Worm (Caenorhabditis elegans) whole organism, young adult: ENCODE data around the gene dmsr-6.

Experiments
- B0019.2 ChIP-seq: fragments of 200-800 bp; sonication (Bioruptor generic); conservative IDR thresholded peaks from 2 replicates; pipeline ENCODE4 v1.3.6; 2022; ENCODE audit warnings: missing genetic modification reagents, missing genetic modification characterization, missing compliant biosample characterization
- B0261.1 ChIP-seq: sonication (generic microtip); optimal IDR thresholded peaks from 2 replicates; lab custom pipeline; 2016; ENCODE audit warnings: mild to moderate bottlenecking, missing genetic modification characterization, moderate library complexity, missing compliant biosample characterization
- D2030.7 ChIP-seq: fragments of 200-800 bp; sonication (Bioruptor generic); IDR thresholded peaks from 2 replicates; pipeline ENCODE4 v1.3.6; 2022; ENCODE audit warnings: missing genetic modification reagents, missing genetic modification characterization, missing compliant biosample characterization
- F10E7.11 ChIP-seq: sonication (generic microtip); optimal IDR thresholded peaks from 2 replicates; lab custom pipeline; 2017; ENCODE audit warnings: mild to moderate bottlenecking, missing genetic modification characterization, moderate library complexity, missing compliant biosample characterization
- F22D6.2 ChIP-seq: sonication (generic microtip); optimal IDR thresholded peaks from 2 replicates; lab custom pipeline; 2016; ENCODE audit warnings: mild to moderate bottlenecking, missing genetic modification characterization, missing compliant biosample characterization
- F23B12.7 ChIP-seq: sonication (generic microtip); optimal IDR thresholded peaks from 2 replicates; lab custom pipeline; 2017; ENCODE audit warnings: missing genetic modification characterization, mild to moderate bottlenecking, missing compliant biosample characterization, antibody characterized with exemption, moderate library complexity; ENCODE audit not compliant: insufficient read depth
- F39B2.1 ChIP-seq: fragments of 200-800 bp; sonication (Bioruptor generic); IDR thresholded peaks from 2 replicates; pipeline ENCODE4 v1.3.6; 2022; ENCODE audit warnings: missing genetic modification reagents, missing genetic modification characterization, missing compliant biosample characterization
- F49E8.2 ChIP-seq: sonication (generic microtip); optimal IDR thresholded peaks from 3 replicates; lab custom pipeline; 2017; ENCODE audit warnings: missing genetic modification characterization, mild to moderate bottlenecking, missing compliant biosample characterization, antibody characterized with exemption, moderate library complexity; ENCODE audit not compliant: insufficient read depth
- Y79H2A.3 ChIP-seq: fragments of 200-800 bp; sonication (Bioruptor generic); conservative IDR thresholded peaks from 2 replicates; pipeline ENCODE4 v1.3.6; 2022; ENCODE audit warnings: missing genetic modification reagents, missing genetic modification characterization, missing compliant biosample characterization
- Y95B8A.8 ChIP-seq: fragments of 200-800 bp; sonication (Bioruptor generic); IDR thresholded peaks from 2 replicates; pipeline ENCODE4 v1.3.6; 2022; ENCODE audit warnings: missing genetic modification reagents, missing genetic modification characterization, missing compliant biosample characterization
- akir-1 ChIP-seq: fragments of 200-800 bp; sonication (Bioruptor generic); optimal IDR thresholded peaks from 2 replicates; lab custom pipeline; 2018; ENCODE audit warnings: mild to moderate bottlenecking, missing genetic modification characterization, moderate library complexity, missing compliant biosample characterization
- bed-1 ChIP-seq: fragments of 200-800 bp; sonication (Bioruptor generic); IDR thresholded peaks from 2 replicates; pipeline ENCODE4 v1.3.6; 2022; ENCODE audit warnings: missing genetic modification reagents, missing genetic modification characterization, missing compliant biosample characterization
- ccch-3 ChIP-seq: fragments of 200-800 bp; sonication (Bioruptor generic); optimal IDR thresholded peaks from 2 replicates; lab custom pipeline; 2018; ENCODE audit warnings: mild to moderate bottlenecking, missing genetic modification characterization, missing compliant biosample characterization
- cebp-1 ChIP-seq, 2 experiments: fragments of 200-800 bp in 1 of 2; sonication (Bioruptor generic) in 1 of 2; sonication (generic microtip) in 1 of 2; IDR thresholded peaks in 1 of 2; optimal IDR thresholded peaks in 1 of 2; 2 replicates each; pipeline versions ENCODE4 v1.3.6 to Lab custom; 2017 to 2022; ENCODE audit warnings: missing compliant biosample characterization in 2 of 2, missing genetic modification characterization in 2 of 2, mild to moderate bottlenecking in 1 of 2, missing genetic modification reagents in 1 of 2, moderate library complexity in 1 of 2
- cebp-2 ChIP-seq: fragments of 200-800 bp; sonication (Bioruptor generic); IDR thresholded peaks from 2 replicates; pipeline ENCODE4 v1.3.6; 2022; ENCODE audit warnings: missing genetic modification characterization, missing compliant biosample characterization
- ceh-91 ChIP-seq: fragments of 200-800 bp; sonication (Bioruptor generic); IDR thresholded peaks from 2 replicates; pipeline ENCODE4 v1.3.6; 2022; ENCODE audit warnings: missing genetic modification reagents, missing genetic modification characterization, missing compliant biosample characterization
- dox-1 ChIP-seq: fragments of 200-800 bp; sonication (Bioruptor generic); IDR thresholded peaks from 2 replicates; pipeline ENCODE4 v1.3.6; 2022; ENCODE audit warnings: missing genetic modification reagents, missing genetic modification characterization, missing compliant biosample characterization
- egl-18 ChIP-seq: fragments of 200-800 bp; sonication (Bioruptor generic); IDR thresholded peaks from 2 replicates; pipeline ENCODE4 v1.3.6; 2022; ENCODE audit warnings: missing genetic modification reagents, missing genetic modification characterization, missing compliant biosample characterization
- egrh-3 ChIP-seq: fragments of 200-800 bp; sonication (Bioruptor generic); IDR thresholded peaks from 2 replicates; pipeline ENCODE4 v1.3.6; 2022; ENCODE audit warnings: missing genetic modification reagents, missing genetic modification characterization, missing compliant biosample characterization
- ekl-4 ChIP-seq: fragments of 200-800 bp; sonication (Bioruptor generic); IDR thresholded peaks from 2 replicates; pipeline ENCODE4 v1.3.6; 2022; ENCODE audit warnings: missing genetic modification reagents, missing genetic modification characterization, missing compliant biosample characterization
- him-1 ChIP-seq: sonication (generic microtip); optimal IDR thresholded peaks from 2 replicates; lab custom pipeline; 2016; ENCODE audit warnings: missing genotype, missing genetic modification reagents, missing genetic modification characterization, missing compliant biosample characterization
- hmg-1.2 ChIP-seq: fragments of 200-800 bp; sonication (Bioruptor generic); IDR thresholded peaks from 2 replicates; pipeline ENCODE4 v1.3.6; 2022; ENCODE audit warnings: missing genetic modification reagents, missing genetic modification characterization, missing compliant biosample characterization
- hmg-20 ChIP-seq: fragments of 200-800 bp; sonication (Bioruptor generic); IDR thresholded peaks from 2 replicates; pipeline ENCODE4 v1.3.6; 2022; ENCODE audit warnings: missing genetic modification reagents, missing genetic modification characterization, missing compliant biosample characterization
- hsf-1 ChIP-seq: fragments of 200-800 bp; sonication (Bioruptor generic); IDR thresholded peaks from 2 replicates; pipeline ENCODE4 v1.3.6; 2022; ENCODE audit warnings: missing genetic modification reagents, missing genetic modification characterization, missing compliant biosample characterization
- lin-26 ChIP-seq: fragments of 200-800 bp; sonication (Bioruptor generic); IDR thresholded peaks from 2 replicates; pipeline ENCODE4 v1.3.6; 2022; ENCODE audit warnings: missing genetic modification reagents, missing genetic modification characterization, missing compliant biosample characterization
- lin-40 ChIP-seq: sonication (generic microtip); optimal IDR thresholded peaks from 2 replicates; lab custom pipeline; 2016; ENCODE audit warnings: missing genetic modification characterization, mild to moderate bottlenecking, missing compliant biosample characterization, missing genotype, missing genetic modification reagents
- lin-54 ChIP-seq: fragments of 200-800 bp; sonication (Bioruptor generic); optimal IDR thresholded peaks from 2 replicates; lab custom pipeline; 2018; ENCODE audit warnings: mild to moderate bottlenecking, missing genetic modification characterization, missing compliant biosample characterization
- madf-3 ChIP-seq: fragments of 200-800 bp; sonication (Bioruptor generic); IDR thresholded peaks from 2 replicates; pipeline ENCODE4 v1.3.6; 2022; ENCODE audit warnings: missing genetic modification reagents, missing genetic modification characterization, missing compliant biosample characterization
- mcd-1 ChIP-seq: fragments of 200-800 bp; sonication (Bioruptor generic); IDR thresholded peaks from 2 replicates; pipeline ENCODE4 v1.3.6; 2022; ENCODE audit warnings: missing genetic modification reagents, missing genetic modification characterization, missing compliant biosample characterization
- mel-28 ChIP-seq: sonication (generic microtip); optimal IDR thresholded peaks from 2 replicates; lab custom pipeline; 2016; ENCODE audit warnings: borderline replicate concordance, mild to moderate bottlenecking, missing genetic modification characterization, missing compliant biosample characterization
- mes-4 ChIP-seq: sonication (generic microtip); optimal IDR thresholded peaks from 2 replicates; lab custom pipeline; 2016; ENCODE audit warnings: missing genotype, missing genetic modification characterization, missing compliant biosample characterization
- mxl-1 ChIP-seq: sonication (generic microtip); optimal IDR thresholded peaks from 2 replicates; lab custom pipeline; 2016; ENCODE audit warnings: missing genetic modification characterization, missing compliant biosample characterization
- nfyb-1 ChIP-seq: fragments of 200-800 bp; sonication (Bioruptor generic); IDR thresholded peaks from 2 replicates; pipeline ENCODE4 v1.3.6; 2022; ENCODE audit warnings: missing genetic modification reagents, missing genetic modification characterization, missing compliant biosample characterization
- nhr-120 ChIP-seq: fragments of 200-800 bp; sonication (Bioruptor generic); IDR thresholded peaks from 2 replicates; pipeline ENCODE4 v1.3.6; 2022; ENCODE audit warnings: missing genetic modification characterization, missing compliant biosample characterization
- nhr-179 ChIP-seq: sonication (generic microtip); optimal IDR thresholded peaks from 2 replicates; lab custom pipeline; 2016; ENCODE audit warnings: mild to moderate bottlenecking, missing genetic modification characterization, missing compliant biosample characterization
- pbrm-1 ChIP-seq: fragments of 200-800 bp; sonication (Bioruptor generic); IDR thresholded peaks from 2 replicates; pipeline ENCODE4 v1.3.6; 2022; ENCODE audit warnings: missing genetic modification reagents, missing genetic modification characterization, missing compliant biosample characterization
- rcor-1 ChIP-seq: fragments of 200-800 bp; sonication (Bioruptor generic); IDR thresholded peaks from 2 replicates; pipeline ENCODE4 v1.3.6; 2022; ENCODE audit warnings: missing genetic modification reagents, missing genetic modification characterization, missing compliant biosample characterization
- rpc-1 ChIP-seq, 2 experiments: fragments of 150-350 bp in 1 of 2; sonication (generic microtip) in 1 of 2; optimal IDR thresholded peaks; 2 replicates each; lab custom pipeline; 2014 to 2018; ENCODE audit warnings: missing biosample characterization in 1 of 2, missing genetic modification characterization in 1 of 2, missing genetic modification reagents in 1 of 2, missing genotype in 1 of 2
- sea-2 ChIP-seq: fragments of 200-800 bp; sonication (Bioruptor generic); IDR thresholded peaks from 2 replicates; pipeline ENCODE4 v1.3.6; 2022; ENCODE audit warnings: missing genetic modification characterization, missing compliant biosample characterization
- snpc-1.1 ChIP-seq: sonication (generic microtip); optimal IDR thresholded peaks from 2 replicates; lab custom pipeline; 2017; ENCODE audit warnings: missing genetic modification characterization, mild to moderate bottlenecking, missing compliant biosample characterization, antibody characterized with exemption, moderate library complexity, missing genotype, missing genetic modification reagents; ENCODE audit not compliant: insufficient read depth
- snpc-4 ChIP-seq, 5 experiments: fragments of 150-350 bp in 1 of 5; sonication (generic microtip) in 4 of 5; optimal IDR thresholded peaks; 2 replicates each; lab custom pipeline; 2014 to 2018; ENCODE audit warnings: missing genetic modification characterization in 5 of 5, missing biosample characterization in 3 of 5, antibody characterized with exemption in 2 of 5, mild to moderate bottlenecking in 2 of 5, missing compliant biosample characterization in 2 of 5, missing genotype in 2 of 5, moderate library complexity in 2 of 5, missing genetic modification reagents in 1 of 5
- tbp1 ChIP-seq: fragments of 200-800 bp; sonication (Bioruptor generic); optimal IDR thresholded peaks from 2 replicates; lab custom pipeline; 2018; ENCODE audit warnings: mild to moderate bottlenecking, missing genetic modification characterization, missing compliant biosample characterization
- ztf-25 ChIP-seq: fragments of 200-800 bp; sonication (Bioruptor generic); IDR thresholded peaks from 2 replicates; pipeline ENCODE4 v1.3.6; 2022; ENCODE audit warnings: missing genetic modification reagents, missing genetic modification characterization, missing compliant biosample characterization

Gene dmsr-6

ce11 chrII:14470020-14470419, 14.6 kb downstream of the dmsr-6 start:
- TF ChIP-seq egrh-3 (GFP tag; lab: Robert Waterston, UW) (no peak), snpc-1.1 (tag; lab: Kevin White, UChicago) (no peak), cebp-2 (GFP tag; lab: Robert Waterston, UW) (no peak), him-1 (tag; lab: Kevin White, UChicago) (peak; percentile 64), lin-26 (GFP tag; lab: Robert Waterston, UW) (no peak)

DNA sequence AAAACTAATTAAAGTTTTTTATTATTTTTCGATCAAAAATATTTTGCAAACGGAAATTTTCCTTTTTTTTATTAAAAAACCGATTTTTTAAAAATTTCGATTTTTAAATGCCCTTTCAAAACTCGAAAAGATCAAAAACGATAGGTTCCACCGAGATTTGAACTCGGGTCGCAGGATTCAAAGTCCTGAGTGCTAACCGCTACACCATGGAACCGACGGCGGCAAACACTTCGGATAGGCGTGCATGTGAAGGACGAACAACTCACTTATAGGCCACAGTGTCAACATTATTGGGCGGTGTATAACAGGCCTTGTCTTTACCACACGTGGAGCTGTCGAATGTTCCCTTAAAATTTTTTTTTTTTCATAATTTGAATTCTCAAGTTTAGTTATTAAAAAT, 19.3 kb downstream of the dmsr-6 start:
- no peak for TF ChIP-seq ekl-4
- no peak for TF ChIP-seq ztf-25 (GFP tag; lab: Robert Waterston, UW)
- TF ChIP-seq snpc-1.1 (tag; lab: Kevin White, UChicago) = no peak
- TF ChIP-seq snpc-4 (GFP tag; optimal IDR thresholded peaks at IDR 0.05; lab: Kevin White, UChicago) = no peak
- peak in 1 of 4 experiments; percentile 27 for TF ChIP-seq snpc-4 (tag; optimal IDR thresholded peaks at IDR 0.05; lab: Kevin White, UChicago)
- no peak for TF ChIP-seq akir-1 (GFP tag; lab: Kevin White, UChicago)
- TF ChIP-seq him-1 (tag; lab: Kevin White, UChicago) = no peak
- TF ChIP-seq F22D6.2 (tag; lab: Kevin White, UChicago) = no peak
- TF ChIP-seq B0261.1 (tag; lab: Kevin White, UChicago) = peak; percentile 69
- TF ChIP-seq rpc-1 (optimal IDR thresholded peaks at IDR 0.05; lab: Kevin White, UChicago) = peak; percentile 50
- peak; percentile 70 for TF ChIP-seq rpc-1 (tag; optimal IDR thresholded peaks at IDR 0.05; lab: Kevin White, UChicago)
- no peak for TF ChIP-seq B0019.2 (GFP tag; lab: Robert Waterston, UW)
- no peak for TF ChIP-seq bed-1 (GFP tag; lab: Robert Waterston, UW)
- TF ChIP-seq nhr-179 (tag; lab: Kevin White, UChicago) = no peak
- no peak for TF ChIP-seq F10E7.11 (tag; lab: Kevin White, UChicago)
- TF ChIP-seq nfyb-1 (GFP tag; lab: Robert Waterston, UW) = no peak
- no peak for TF ChIP-seq cebp-2 (GFP tag; lab: Robert Waterston, UW)
- no peak for TF ChIP-seq madf-3
- no peak for TF ChIP-seq pbrm-1 (GFP tag; lab: Robert Waterston, UW)
- no peak for TF ChIP-seq F39B2.1 (GFP tag; lab: Robert Waterston, UW)
- TF ChIP-seq F23B12.7 = no peak
- TF ChIP-seq mes-4 = no peak
- no peak for TF ChIP-seq ccch-3
- TF ChIP-seq hsf-1 (GFP tag; lab: Robert Waterston, UW) = no peak
- peak; percentile 86 for TF ChIP-seq tbp1
- peak; percentile 18 for TF ChIP-seq lin-54
- TF ChIP-seq nhr-120 (GFP tag; lab: Robert Waterston, UW) = no peak
- TF ChIP-seq hmg-1.2 (GFP tag; lab: Robert Waterston, UW) = peak; percentile 39
- no peak for TF ChIP-seq egrh-3 (GFP tag; lab: Robert Waterston, UW)
- TF ChIP-seq sea-2 (GFP tag; lab: Robert Waterston, UW) = no peak
- TF ChIP-seq dox-1 (GFP tag; lab: Robert Waterston, UW) = no peak
- TF ChIP-seq mcd-1 (GFP tag; lab: Robert Waterston, UW) = peak; percentile 44
- no peak for TF ChIP-seq Y95B8A.8
- TF ChIP-seq Y79H2A.3 (GFP tag; lab: Robert Waterston, UW) = no peak
- no peak for TF ChIP-seq mxl-1 (tag; lab: Kevin White, UChicago)
- TF ChIP-seq rcor-1 = no peak
- no peak for TF ChIP-seq lin-26 (GFP tag; lab: Robert Waterston, UW)
- TF ChIP-seq hmg-20 (GFP tag; lab: Robert Waterston, UW) = no peak
- no peak for TF ChIP-seq cebp-1 (GFP tag; IDR thresholded peaks at IDR 0.05; lab: Robert Waterston, UW)
- no peak for TF ChIP-seq cebp-1 (tag; optimal IDR thresholded peaks at IDR 0.05; lab: Kevin White, UChicago)
- no peak for TF ChIP-seq mel-28 (tag; lab: Kevin White, UChicago)
- no peak for TF ChIP-seq egl-18 (GFP tag; lab: Robert Waterston, UW)
- no peak for TF ChIP-seq lin-40 (tag; lab: Kevin White, UChicago)
- TF ChIP-seq ceh-91 (GFP tag; lab: Robert Waterston, UW) = no peak
- no peak for TF ChIP-seq F49E8.2 (tag; lab: Kevin White, UChicago)
- no peak for TF ChIP-seq D2030.7 (GFP tag; lab: Robert Waterston, UW)
- TF ChIP-seq, all 124 proteins: peak for 7
